Worm (Caenorhabditis elegans) whole organism, L3 larva: ENCODE results near the gene C01G10.5.

Source experiments
- R02D3.7 ChIP-seq: fragments of 150-350 bp; optimal IDR thresholded peaks from 2 replicates; lab custom pipeline; 2014; ENCODE audit warnings: missing biosample characterization, missing genetic modification characterization
- ama-1 ChIP-seq: fragments of 150-350 bp; optimal IDR thresholded peaks from 2 replicates; lab custom pipeline; 2018
- egl-27 ChIP-seq: sonication (generic microtip); optimal IDR thresholded peaks from 4 replicates; lab custom pipeline; 2017; ENCODE audit warnings: missing biosample characterization, missing genetic modification reagents, missing genetic modification characterization
- fos-1 ChIP-seq: fragments of 150-350 bp; optimal IDR thresholded peaks from 2 replicates; lab custom pipeline; 2014; ENCODE audit warnings: missing biosample characterization, missing genetic modification characterization
- nfya-1 ChIP-seq: sonication (generic microtip); optimal IDR thresholded peaks from 2 replicates; lab custom pipeline; 2017; ENCODE audit warnings: missing genetic modification characterization, mild to moderate bottlenecking, missing compliant biosample characterization, antibody characterized with exemption, moderate library complexity; ENCODE audit not compliant: insufficient read depth
- nhr-12 ChIP-seq: fragments of 150-350 bp; optimal IDR thresholded peaks from 2 replicates; lab custom pipeline; 2014; ENCODE audit warnings: missing biosample characterization, missing genetic modification characterization
- nhr-28 ChIP-seq: fragments of 150-350 bp; optimal IDR thresholded peaks from 2 replicates; lab custom pipeline; 2014; ENCODE audit warnings: missing biosample characterization, missing genetic modification characterization
- nhr-77 ChIP-seq: fragments of 150-350 bp; optimal IDR thresholded peaks from 2 replicates; lab custom pipeline; 2014; ENCODE audit warnings: missing biosample characterization, missing genetic modification characterization
- pha-4 ChIP-seq: fragments of 150-350 bp; optimal IDR thresholded peaks from 2 replicates; lab custom pipeline; 2014; ENCODE audit warnings: missing biosample characterization, missing genetic modification reagents, missing genetic modification characterization
- sea-2 ChIP-seq: fragments of 150-350 bp; sonication (generic microtip); optimal IDR thresholded peaks from 4 replicates; lab custom pipeline; 2014; ENCODE audit warnings: missing biosample characterization, missing genetic modification reagents, missing genetic modification characterization
- snpc-4 ChIP-seq: fragments of 150-350 bp; optimal IDR thresholded peaks from 2 replicates; lab custom pipeline; 2014; ENCODE audit warnings: missing biosample characterization, missing genetic modification characterization
- tbx-2 ChIP-seq: sonication (generic microtip); optimal IDR thresholded peaks from 2 replicates; lab custom pipeline; 2016; ENCODE audit warnings: mild to moderate bottlenecking, missing genetic modification characterization, missing compliant biosample characterization
- unc-62 ChIP-seq: fragments of 150-350 bp; sonication (generic microtip); optimal IDR thresholded peaks from 4 replicates; lab custom pipeline; 2014; ENCODE audit warnings: missing biosample characterization, missing genetic modification reagents, missing genetic modification characterization
- zag-1 ChIP-seq: fragments of 150-350 bp; optimal IDR thresholded peaks from 2 replicates; lab custom pipeline; 2014; ENCODE audit warnings: missing biosample characterization, missing genetic modification characterization

DNA sequence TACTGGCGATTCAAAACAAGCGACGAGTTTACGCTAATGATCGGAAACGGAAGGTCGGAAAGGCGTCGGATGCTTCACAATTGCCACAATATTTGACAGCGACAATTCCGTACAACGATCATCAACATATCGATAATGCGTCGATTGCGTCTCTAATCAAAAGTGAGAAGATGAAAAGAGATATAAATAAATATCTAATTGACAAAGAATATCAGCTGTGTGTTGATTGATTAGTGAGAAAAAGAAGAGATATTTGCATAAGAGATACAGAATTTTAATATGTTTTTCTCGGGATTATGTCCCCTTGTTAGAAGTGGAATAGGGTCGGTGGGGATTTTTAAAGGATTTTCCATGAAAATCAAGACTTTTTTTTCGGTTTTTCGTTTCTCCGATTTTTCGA, 10.8 kb downstream of the C01G10.5 start:
- TF ChIP-seq egl-27 (tag; lab: Kevin White, UChicago) (no peak), nhr-77 (no peak), unc-62 (GFP tag; lab: Kevin White, UChicago) (no peak), tbx-2 (tag; lab: Kevin White, UChicago) (no peak), R02D3.7 (no peak), sea-2 (GFP tag; lab: Kevin White, UChicago) (no peak), fos-1 (no peak), nhr-12 (no peak), snpc-4 (tag; lab: Kevin White, UChicago) (no peak), zag-1 (tag; lab: Kevin White, UChicago) (no peak), nfya-1 (tag; lab: Kevin White, UChicago) (no peak), ama-1 (lab: Kevin White, UChicago) (no peak), pha-4 (tag; lab: Kevin White, UChicago) (no peak), nhr-28 (no peak)
